Fruit fly (Drosophila melanogaster) S2 (cell line): ENCODE results near the gene CG2211.

Experiments
- CG8478 ChIP-seq: fragments of >200 bp; optimal IDR thresholded peaks from 2 replicates; lab custom pipeline; 2018
- CTCF ChIP-seq, 2 experiments: fragments of >200 bp; optimal IDR thresholded peaks; 2 replicates each; lab custom pipeline; 2018

DNA sequence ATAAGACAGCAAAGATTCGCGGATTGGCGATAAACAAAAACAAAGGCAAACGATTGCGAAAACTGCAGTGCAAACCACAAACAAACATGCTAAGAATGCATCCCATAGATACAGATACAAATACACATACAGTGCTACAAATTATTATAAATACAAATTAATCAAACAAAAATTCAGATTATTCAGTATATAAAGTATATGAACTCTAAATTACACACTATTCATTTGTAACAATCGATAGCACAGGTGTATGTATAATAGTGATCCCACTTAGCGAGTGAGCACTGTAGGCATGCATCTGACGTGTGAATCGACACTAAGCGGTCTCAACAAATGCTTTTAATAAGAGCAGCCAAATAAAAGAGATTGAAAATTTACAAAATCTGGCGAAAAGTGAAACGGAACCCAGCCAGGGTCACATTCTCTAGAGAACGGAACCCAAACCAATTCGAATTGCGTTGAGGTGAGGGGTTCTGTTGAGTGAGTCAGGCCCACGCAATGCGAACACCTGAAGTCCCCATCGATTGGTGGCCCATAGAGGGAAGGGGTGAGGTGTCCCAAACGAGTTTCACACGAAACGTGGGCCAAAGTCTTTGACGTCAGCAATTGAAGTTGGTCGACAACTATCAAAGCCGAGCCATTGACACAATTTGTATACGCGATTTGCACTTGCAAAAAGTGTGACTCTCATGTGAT, 39.4 kb upstream of the CG2211 start:
- no peak for TF ChIP-seq CG8478 (lab: Kevin White, UChicago)
- no peak for TF ChIP-seq CTCF (optimal IDR thresholded peaks at IDR 0.05; lab: Kevin White, UChicago)
